Fruit fly (Drosophila melanogaster): ENCODE results near the gene CG10973.

Gene CG10973

DNA sequence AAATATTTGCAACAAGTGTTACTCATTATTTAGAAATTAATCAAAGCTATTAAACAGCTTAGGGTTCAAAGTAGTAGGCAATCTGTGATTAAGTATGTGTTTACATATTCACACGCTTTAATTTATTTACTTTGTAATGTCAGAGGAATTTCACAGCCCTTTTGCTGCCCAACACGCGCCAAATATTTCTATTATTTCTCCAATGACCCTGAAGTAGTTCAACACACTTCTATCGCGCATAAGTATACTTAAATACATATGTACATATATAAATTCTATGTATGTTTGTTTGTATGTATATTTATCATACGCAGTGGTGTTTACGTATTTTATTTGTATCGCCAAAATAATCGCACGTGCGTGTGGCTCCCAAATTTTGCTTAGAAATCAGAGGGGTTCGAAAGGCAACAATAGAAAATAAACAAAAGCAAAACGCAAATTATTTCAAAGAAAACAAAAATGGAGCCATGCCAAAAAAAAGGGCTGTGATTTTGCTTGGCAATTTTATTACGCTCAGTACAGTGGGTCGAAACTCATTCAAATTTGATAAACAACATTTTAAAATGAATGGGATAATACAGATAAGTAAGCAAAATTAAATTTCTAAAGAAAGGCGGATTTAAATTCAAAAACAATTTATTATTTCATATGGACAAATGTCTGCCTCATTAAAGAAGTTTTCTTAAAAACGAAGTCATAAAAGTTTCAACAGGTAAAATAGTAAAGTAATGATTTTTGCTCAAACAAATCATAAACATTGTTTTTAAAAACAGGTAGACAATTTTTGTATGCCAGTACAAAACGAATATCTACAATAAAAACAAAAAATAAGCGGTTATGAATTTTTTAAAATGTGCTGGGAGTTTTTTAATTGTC is 48.8 kb upstream of the CG10973 start (continued):
- TF ChIP-seq eyg (GFP tag; optimal IDR thresholded peaks at IDR 0.05) (peak; percentile 23), CG3281 (GFP tag; optimal IDR thresholded peaks at IDR 0.05) (peak; percentile 80), TFAM (GFP tag; optimal IDR thresholded peaks at IDR 0.05) (no peak), dimm (GFP tag; IDR thresholded peaks at IDR 0.05) (no peak), CG13624 (GFP tag; optimal IDR thresholded peaks at IDR 0.05) (peak; percentile 58), oc (tag; optimal IDR thresholded peaks at IDR 0.05) (no peak), CG6791 (GFP tag; IDR thresholded peaks at IDR 0.05; ENCODE audit: partially characterized antibody) (no peak), CG13287 (GFP tag; IDR thresholded peaks at IDR 0.05; ENCODE audit: partially characterized antibody) (no peak), dmrt11E (tag; optimal IDR thresholded peaks at IDR 0.05) (peak; percentile 6), CG14965 (GFP tag; optimal IDR thresholded peaks at IDR 0.05; ENCODE audit: borderline replicate concordance) (no peak), mirr (GFP tag; optimal IDR thresholded peaks at IDR 0.05) (peak; percentile 36), sisA (GFP tag; IDR thresholded peaks at IDR 0.05) (peak; percentile 17; the same call in 1 of the 2 replicates), peb (GFP tag; IDR thresholded peaks at IDR 0.05) (no peak), en (GFP tag; optimal IDR thresholded peaks at IDR 0.05) (no peak), NK7.1 (GFP tag; optimal IDR thresholded peaks at IDR 0.05) (no peak), Nf-YA (GFP tag; IDR thresholded peaks at IDR 0.05) (no peak), Sry-β (GFP tag; optimal IDR thresholded peaks at IDR 0.05) (no peak), vfl (GFP tag; optimal IDR thresholded peaks at IDR 0.05) (no peak), Ptx1 (GFP tag; IDR thresholded peaks at IDR 0.05) (no peak), CG10267 (tag; optimal IDR thresholded peaks at IDR 0.05) (peak; percentile 29), CG3847 (GFP tag; IDR thresholded peaks at IDR 0.05) (0 out of 2 replicates have a peak, but pooled peaks have one; percentile 28), CG15011 (GFP tag; optimal IDR thresholded peaks at IDR 0.05) (peak; percentile 14), CG17328 (GFP tag; IDR thresholded peaks at IDR 0.05) (no peak), Hey (tag; optimal IDR thresholded peaks at IDR 0.05) (no peak), fd64A (GFP tag; optimal IDR thresholded peaks at IDR 0.05) (no peak), CG12391 (tag; optimal IDR thresholded peaks at IDR 0.05) (peak; percentile 61), CG17186 (GFP tag; optimal IDR thresholded peaks at IDR 0.05) (no peak), eve (GFP tag; optimal IDR thresholded peaks at IDR 0.05) (no peak), trem (tag; optimal IDR thresholded peaks at IDR 0.05) (no peak), gfzf (GFP tag; optimal IDR thresholded peaks at IDR 0.05) (no peak), NFAT (GFP tag; IDR thresholded peaks at IDR 0.05) (no peak), grn (GFP tag; optimal IDR thresholded peaks at IDR 0.05) (no peak), p53 (GFP tag; optimal IDR thresholded peaks at IDR 0.05) (no peak), Sry-δ (GFP tag; optimal IDR thresholded peaks at IDR 0.05) (no peak), CG7987 (GFP tag; optimal IDR thresholded peaks at IDR 0.05) (no peak), ken (GFP tag; IDR thresholded peaks at IDR 0.05) (no peak), pho (GFP tag; optimal IDR thresholded peaks at IDR 0.05) (peak; percentile 57), CG11696 (GFP tag; IDR thresholded peaks at IDR 0.05) (no peak), E2f2 (GFP tag; IDR thresholded peaks at IDR 0.05) (no peak), CG1603 (tag; optimal IDR thresholded peaks at IDR 0.05) (no peak), CG8765 (GFP tag; IDR thresholded peaks at IDR 0.05) (no peak), CG10321 (GFP tag; IDR thresholded peaks at IDR 0.05) (no peak), gcm2 (GFP tag; optimal IDR thresholded peaks at IDR 0.05) (no peak), CG31365 (tag; optimal IDR thresholded peaks at IDR 0.05) (no peak), CG10209 (GFP tag; optimal IDR thresholded peaks at IDR 0.05) (peak; percentile 42), CG2202 (tag; optimal IDR thresholded peaks at IDR 0.05) (no peak), abd-A (tag; optimal IDR thresholded peaks at IDR 0.05) (no peak), kah (GFP tag; optimal IDR thresholded peaks at IDR 0.05) (no peak), CG17829 (tag; optimal IDR thresholded peaks at IDR 0.05) (peak; percentile 5), Taf1 (GFP tag; IDR thresholded peaks at IDR 0.05) (peak; percentile 48; the same call in 1 of the 2 replicates)

Data from whole organism, embryonic.